Worm (Caenorhabditis elegans) whole organism, L3 larva: ENCODE data around the gene rol-8.

Experiments used
- R02D3.7 ChIP-seq: fragments of 150-350 bp; optimal IDR thresholded peaks from 2 replicates; lab custom pipeline; 2014; ENCODE audit warnings: missing biosample characterization, missing genetic modification characterization
- ZK546.5 ChIP-seq: sonication (generic microtip); optimal IDR thresholded peaks from 2 replicates; lab custom pipeline; 2017; ENCODE audit warnings: missing biosample characterization, missing genetic modification characterization
- aly-2 ChIP-seq: fragments of 150-350 bp; optimal IDR thresholded peaks from 2 replicates; lab custom pipeline; 2014; ENCODE audit warnings: missing biosample characterization, missing genetic modification characterization
- ama-1 ChIP-seq: fragments of 150-350 bp; optimal IDR thresholded peaks from 2 replicates; lab custom pipeline; 2018
- ceh-28 ChIP-seq: fragments of 150-350 bp; optimal IDR thresholded peaks from 2 replicates; lab custom pipeline; 2014; ENCODE audit warnings: missing biosample characterization, missing genetic modification reagents, missing genetic modification characterization
- ceh-82 ChIP-seq: fragments of 150-350 bp; optimal IDR thresholded peaks from 2 replicates; lab custom pipeline; 2014; ENCODE audit warnings: missing biosample characterization, missing genetic modification characterization
- ceh-9 ChIP-seq: sonication (generic microtip); optimal IDR thresholded peaks from 2 replicates; lab custom pipeline; 2018; ENCODE audit warnings: missing biosample characterization, missing genetic modification characterization
- daf-12 ChIP-seq: fragments of 150-350 bp; optimal IDR thresholded peaks from 2 replicates; lab custom pipeline; 2014; ENCODE audit warnings: missing biosample characterization, missing genetic modification reagents, missing genetic modification characterization
- egl-27 ChIP-seq: sonication (generic microtip); optimal IDR thresholded peaks from 4 replicates; lab custom pipeline; 2017; ENCODE audit warnings: missing biosample characterization, missing genetic modification reagents, missing genetic modification characterization
- egl-5 ChIP-seq: fragments of 150-350 bp; optimal IDR thresholded peaks from 2 replicates; lab custom pipeline; 2017; ENCODE audit warnings: missing biosample characterization, missing genetic modification reagents, missing genetic modification characterization, inconsistent platforms
- elt-1 ChIP-seq: fragments of 150-350 bp; optimal IDR thresholded peaks from 2 replicates; lab custom pipeline; 2014; ENCODE audit warnings: missing biosample characterization, missing genetic modification characterization
- elt-2 ChIP-seq: sonication (generic microtip); optimal IDR thresholded peaks from 2 replicates; lab custom pipeline; 2016; ENCODE audit warnings: missing genetic modification reagents, mild to moderate bottlenecking, missing genetic modification characterization, missing compliant biosample characterization
- elt-3 ChIP-seq, 3 experiments: fragments of 150-350 bp in 1 of 3; sonication (generic microtip) in 2 of 3; optimal IDR thresholded peaks; 2 replicates in 2 of 3; 4 replicates in 1 of 3; lab custom pipeline; 2014 to 2017; ENCODE audit warnings: missing biosample characterization in 3 of 3, missing genetic modification characterization in 3 of 3
- eor-1 ChIP-seq, 2 experiments: fragments of 150-350 bp; optimal IDR thresholded peaks; 2 replicates each; lab custom pipeline; 2014 to 2018; ENCODE audit warnings: missing biosample characterization in 2 of 2, missing genetic modification characterization in 2 of 2
- fkh-10 ChIP-seq: sonication (generic microtip); optimal IDR thresholded peaks from 2 replicates; lab custom pipeline; 2017; ENCODE audit warnings: missing biosample characterization, missing genetic modification reagents, missing genetic modification characterization
- fkh-2 ChIP-seq: fragments of 150-350 bp; optimal IDR thresholded peaks from 2 replicates; lab custom pipeline; 2014; ENCODE audit warnings: missing biosample characterization, missing genetic modification reagents, missing genetic modification characterization
- fos-1 ChIP-seq: fragments of 150-350 bp; optimal IDR thresholded peaks from 2 replicates; lab custom pipeline; 2014; ENCODE audit warnings: missing biosample characterization, missing genetic modification characterization
- hmg-11 ChIP-seq: sonication (generic microtip); optimal IDR thresholded peaks from 2 replicates; lab custom pipeline; 2016; ENCODE audit warnings: missing genetic modification characterization, missing compliant biosample characterization
- jun-1 ChIP-seq: fragments of 150-350 bp; optimal IDR thresholded peaks from 2 replicates; lab custom pipeline; 2014; ENCODE audit warnings: missing biosample characterization, missing genetic modification reagents, missing genetic modification characterization
- lsy-12 ChIP-seq: sonication (generic microtip); optimal IDR thresholded peaks from 2 replicates; lab custom pipeline; 2016; ENCODE audit warnings: mild to moderate bottlenecking, missing genetic modification characterization, missing compliant biosample characterization
- mdl-1 ChIP-seq: fragments of 150-350 bp; optimal IDR thresholded peaks from 2 replicates; lab custom pipeline; 2014; ENCODE audit warnings: missing biosample characterization, missing genetic modification characterization
- mml-1 ChIP-seq: fragments of 150-350 bp; sonication (generic microtip); optimal IDR thresholded peaks from 3 replicates; lab custom pipeline; 2014; ENCODE audit warnings: missing biosample characterization, missing genetic modification characterization
- nfya-1 ChIP-seq: sonication (generic microtip); optimal IDR thresholded peaks from 2 replicates; lab custom pipeline; 2017; ENCODE audit warnings: missing genetic modification characterization, mild to moderate bottlenecking, missing compliant biosample characterization, antibody characterized with exemption, moderate library complexity; ENCODE audit not compliant: insufficient read depth
- nhr-11 ChIP-seq: fragments of 150-350 bp; optimal IDR thresholded peaks from 2 replicates; lab custom pipeline; 2014; ENCODE audit warnings: missing biosample characterization, missing genetic modification characterization
- nhr-12 ChIP-seq: fragments of 150-350 bp; optimal IDR thresholded peaks from 2 replicates; lab custom pipeline; 2014; ENCODE audit warnings: missing biosample characterization, missing genetic modification characterization
- nhr-23 ChIP-seq: fragments of 150-350 bp; optimal IDR thresholded peaks from 2 replicates; lab custom pipeline; 2014; ENCODE audit warnings: missing biosample characterization, missing genetic modification reagents, missing genetic modification characterization
- nhr-237 ChIP-seq: fragments of 150-350 bp; optimal IDR thresholded peaks from 2 replicates; lab custom pipeline; 2014; ENCODE audit warnings: missing biosample characterization, missing genetic modification characterization
- nhr-25 ChIP-seq: sonication (generic microtip); optimal IDR thresholded peaks from 2 replicates; lab custom pipeline; 2017; ENCODE audit warnings: missing biosample characterization, missing genetic modification characterization
- nhr-28 ChIP-seq: fragments of 150-350 bp; optimal IDR thresholded peaks from 2 replicates; lab custom pipeline; 2014; ENCODE audit warnings: missing biosample characterization, missing genetic modification characterization
- nhr-43 ChIP-seq: sonication (generic microtip); optimal IDR thresholded peaks from 2 replicates; lab custom pipeline; 2016; ENCODE audit warnings: mild to moderate bottlenecking, missing genetic modification characterization, missing compliant biosample characterization; ENCODE audit not compliant: poor library complexity, severe bottlenecking
- nhr-67 ChIP-seq: fragments of 150-350 bp; optimal IDR thresholded peaks from 2 replicates; lab custom pipeline; 2014; ENCODE audit warnings: missing biosample characterization, missing genetic modification characterization
- pha-4 ChIP-seq: fragments of 150-350 bp; optimal IDR thresholded peaks from 2 replicates; lab custom pipeline; 2014; ENCODE audit warnings: missing biosample characterization, missing genetic modification reagents, missing genetic modification characterization
- pqm-1 ChIP-seq: fragments of 150-350 bp; optimal IDR thresholded peaks from 2 replicates; lab custom pipeline; 2017; ENCODE audit warnings: missing biosample characterization, missing genetic modification characterization, inconsistent platforms
- sea-2 ChIP-seq: fragments of 150-350 bp; sonication (generic microtip); optimal IDR thresholded peaks from 4 replicates; lab custom pipeline; 2014; ENCODE audit warnings: missing biosample characterization, missing genetic modification reagents, missing genetic modification characterization
- skn-1 ChIP-seq: fragments of 150-350 bp; optimal IDR thresholded peaks from 2 replicates; lab custom pipeline; 2014; ENCODE audit warnings: missing biosample characterization, missing genetic modification characterization
- snpc-4 ChIP-seq: fragments of 150-350 bp; optimal IDR thresholded peaks from 2 replicates; lab custom pipeline; 2014; ENCODE audit warnings: missing biosample characterization, missing genetic modification characterization
- tbx-2 ChIP-seq: sonication (generic microtip); optimal IDR thresholded peaks from 2 replicates; lab custom pipeline; 2016; ENCODE audit warnings: mild to moderate bottlenecking, missing genetic modification characterization, missing compliant biosample characterization
- unc-39 ChIP-seq: sonication (generic microtip); optimal IDR thresholded peaks from 4 replicates; lab custom pipeline; 2017; ENCODE audit warnings: missing biosample characterization, missing genetic modification characterization
- unc-62 ChIP-seq: fragments of 150-350 bp; sonication (generic microtip); optimal IDR thresholded peaks from 4 replicates; lab custom pipeline; 2014; ENCODE audit warnings: missing biosample characterization, missing genetic modification reagents, missing genetic modification characterization
- zag-1 ChIP-seq: fragments of 150-350 bp; optimal IDR thresholded peaks from 2 replicates; lab custom pipeline; 2014; ENCODE audit warnings: missing biosample characterization, missing genetic modification characterization
- ztf-11 ChIP-seq: fragments of 150-350 bp; optimal IDR thresholded peaks from 2 replicates; lab custom pipeline; 2014; ENCODE audit warnings: missing biosample characterization, missing genetic modification characterization
- ztf-4 ChIP-seq: fragments of 150-350 bp; optimal IDR thresholded peaks from 2 replicates; lab custom pipeline; 2014; ENCODE audit warnings: missing biosample characterization, missing genetic modification characterization

Gene rol-8

ce11 chrII:7523281-7523680 lies 20.6 kb upstream of the rol-8 start, which contains the start of gene ZK1290.15:
Gene ZK1290.15, plus strand, starts transcription at chrII:7523581.
- TF ChIP-seq fos-1 (tag; lab: Kevin White, UChicago): no peak
- TF ChIP-seq fkh-2 (tag; lab: Kevin White, UChicago): no peak
- no peak for TF ChIP-seq daf-12 (tag; lab: Kevin White, UChicago)
- no peak for TF ChIP-seq ceh-82 (tag; lab: Kevin White, UChicago)
- TF ChIP-seq ceh-28 (tag; lab: Kevin White, UChicago): no peak
- no peak for TF ChIP-seq elt-3 (tag; optimal IDR thresholded peaks at IDR 0.05; lab: Kevin White, UChicago)
- TF ChIP-seq ZK546.5 (tag; lab: Kevin White, UChicago): no peak
- no peak for TF ChIP-seq lsy-12 (tag; lab: Kevin White, UChicago)
- TF ChIP-seq snpc-4 (tag; lab: Kevin White, UChicago): no peak
- TF ChIP-seq nhr-11 (tag; lab: Kevin White, UChicago): no peak
- no peak for TF ChIP-seq egl-27 (tag; lab: Kevin White, UChicago)

- no peak for TF ChIP-seq ZK546.5 (tag; lab: Kevin White, UChicago)
Measured at ce11 chrII:7525458-7525857, 18.4 kb upstream of the rol-8 start, which contains the start of the genes ZK1290.7 and rnh-1.1. Gene ZK1290.7, minus strand, starts transcription at chrII:7525558. Gene rnh-1.1, plus strand, starts transcription at chrII:7525738.

- no peak for TF ChIP-seq nhr-28 (tag; lab: Kevin White, UChicago)
- no peak for TF ChIP-seq fkh-10 (GFP tag; lab: Kevin White, UChicago)
- no peak for TF ChIP-seq R02D3.7
- no peak for TF ChIP-seq elt-1 (tag; lab: Kevin White, UChicago)
- peak; percentile 94 for TF ChIP-seq nhr-43 (tag; lab: Kevin White, UChicago)
- TF ChIP-seq tbx-2 (tag; lab: Kevin White, UChicago): peak; percentile 25
- TF ChIP-seq nhr-11 (tag; lab: Kevin White, UChicago): no peak
- TF ChIP-seq pha-4 (tag; lab: Kevin White, UChicago): no peak
- TF ChIP-seq nhr-25 (tag; lab: Kevin White, UChicago): peak; percentile 57
- no peak for TF ChIP-seq aly-2
- peak; percentile 89 for TF ChIP-seq nhr-23
- no peak for TF ChIP-seq ztf-11 (tag; lab: Kevin White, UChicago)
- no peak for TF ChIP-seq daf-12 (tag; lab: Kevin White, UChicago)
- TF ChIP-seq jun-1 (tag; lab: Kevin White, UChicago): peak; percentile 45
- TF ChIP-seq elt-2 (tag; lab: Kevin White, UChicago): peak; percentile 86
- TF ChIP-seq skn-1 (tag; lab: Kevin White, UChicago): no peak
- TF ChIP-seq egl-27 (tag; lab: Kevin White, UChicago): no peak
- TF ChIP-seq pqm-1 (tag; lab: Kevin White, UChicago): peak; percentile 78
- TF ChIP-seq mml-1 (tag; lab: Kevin White, UChicago): peak; percentile 39
- peak; percentile 6 for TF ChIP-seq ceh-28 (tag; lab: Kevin White, UChicago)
- TF ChIP-seq nhr-237 (tag; lab: Kevin White, UChicago): no peak
- no peak for TF ChIP-seq ceh-82 (tag; lab: Kevin White, UChicago)
Measured at ce11 chrII:7528210-7528609, 15.7 kb upstream of the rol-8 start.

ce11 chrII:7529078-7529683 lies 14.7 kb upstream of the rol-8 start, which contains the start of gene ZK1290.5:
Gene ZK1290.5, plus strand, starts transcription at chrII:7529643.
- no peak for TF ChIP-seq ztf-11 (tag; lab: Kevin White, UChicago)
- TF ChIP-seq aly-2: no peak
- peak; percentile 51 for TF ChIP-seq egl-5 (tag; lab: Kevin White, UChicago)
- TF ChIP-seq nhr-23: peak; percentile 92
- peak; percentile 71 for TF ChIP-seq skn-1 (tag; lab: Kevin White, UChicago)
- peak; percentile 53 for TF ChIP-seq mdl-1 (tag; lab: Kevin White, UChicago)
- TF ChIP-seq pqm-1 (tag; lab: Kevin White, UChicago): peak; percentile 73
- no peak for TF ChIP-seq unc-39 (tag; lab: Kevin White, UChicago)
- TF ChIP-seq ZK546.5 (tag; lab: Kevin White, UChicago): no peak
- no peak for TF ChIP-seq eor-1 (tag; optimal IDR thresholded peaks at IDR 0.05; lab: Kevin White, UChicago)
- no peak for TF ChIP-seq nhr-28 (tag; lab: Kevin White, UChicago)
- TF ChIP-seq jun-1 (tag; lab: Kevin White, UChicago): peak; percentile 93
- peak; percentile 91 for TF ChIP-seq nhr-43 (tag; lab: Kevin White, UChicago)
- no peak for TF ChIP-seq zag-1 (tag; lab: Kevin White, UChicago)
- no peak for TF ChIP-seq nhr-237 (tag; lab: Kevin White, UChicago)
- TF ChIP-seq ceh-9 (tag; lab: Kevin White, UChicago): no peak
- TF ChIP-seq nfya-1: peak; percentile 87
- no peak for TF ChIP-seq ama-1 (lab: Kevin White, UChicago)
- TF ChIP-seq nhr-25 (tag; lab: Kevin White, UChicago): peak; percentile 86
- peak; percentile 20 for TF ChIP-seq elt-1 (tag; lab: Kevin White, UChicago)
- no peak for TF ChIP-seq R02D3.7
- TF ChIP-seq lsy-12 (tag; lab: Kevin White, UChicago): peak; percentile 84
- peak; percentile 60 for TF ChIP-seq ceh-28 (tag; lab: Kevin White, UChicago)
- TF ChIP-seq hmg-11: no peak
- no peak for TF ChIP-seq nhr-67 (tag; lab: Kevin White, UChicago)
- no peak for TF ChIP-seq nhr-12 (tag; lab: Kevin White, UChicago)
- TF ChIP-seq unc-62 (GFP tag; lab: Kevin White, UChicago): peak; percentile 34
- peak; percentile 35 for TF ChIP-seq ztf-4 (tag; lab: Kevin White, UChicago)
- TF ChIP-seq nhr-11 (tag; lab: Kevin White, UChicago): peak; percentile 80
- TF ChIP-seq sea-2: no peak
- peak; percentile 75 for TF ChIP-seq mml-1 (tag; lab: Kevin White, UChicago)
- no peak for TF ChIP-seq fkh-2 (tag; lab: Kevin White, UChicago)
- TF ChIP-seq fkh-10 (GFP tag; lab: Kevin White, UChicago): no peak
- peak; percentile 35 for TF ChIP-seq snpc-4 (tag; lab: Kevin White, UChicago)
